Fruit fly (Drosophila melanogaster): ENCODE results near the gene Myo28B1.

Myo28B1 gene

dm6 chr2L:7619234-7619633 lies 46.6 kb upstream of the Myo28B1 start (continued):
- TF ChIP-seq net (GFP tag; optimal IDR thresholded peaks at IDR 0.05) (peak; percentile 16), CG31627 (GFP tag; optimal IDR thresholded peaks at IDR 0.05) (peak; percentile 67), fkh (GFP tag; optimal IDR thresholded peaks at IDR 0.05) (no peak), eg (GFP tag; IDR thresholded peaks at IDR 0.05) (no peak), lz (GFP tag; optimal IDR thresholded peaks at IDR 0.05) (peak; percentile 54), dac (GFP tag; optimal IDR thresholded peaks at IDR 0.05) (no peak), Lpt (GFP tag; optimal IDR thresholded peaks at IDR 0.05) (no peak), Ets96B (tag; optimal IDR thresholded peaks at IDR 0.05) (no peak), CG1621 (tag; optimal IDR thresholded peaks at IDR 0.05) (no peak), Smox (GFP tag; optimal IDR thresholded peaks at IDR 0.05) (peak; percentile 50), ss (GFP tag; optimal IDR thresholded peaks at IDR 0.05) (no peak), CG6276 (GFP tag; optimal IDR thresholded peaks at IDR 0.05) (no peak), CG6808 (GFP tag; optimal IDR thresholded peaks at IDR 0.05) (no peak), CG8119 (GFP tag; IDR thresholded peaks at IDR 0.05) (no peak), CG10669 (GFP tag; optimal IDR thresholded peaks at IDR 0.05) (no peak), Eip93F (GFP tag; optimal IDR thresholded peaks at IDR 0.05) (peak; percentile 14), CG3919 (GFP tag; optimal IDR thresholded peaks at IDR 0.05) (peak; percentile 70), CG4318 (GFP tag; optimal IDR thresholded peaks at IDR 0.05) (no peak), OdsH (GFP tag; optimal IDR thresholded peaks at IDR 0.05) (peak; percentile 43), Eip75B (GFP tag; optimal IDR thresholded peaks at IDR 0.05) (peak; percentile 55), salr (GFP tag; optimal IDR thresholded peaks at IDR 0.05) (no peak), CG8319 (GFP tag; optimal IDR thresholded peaks at IDR 0.05) (peak; percentile 15)

- TF ChIP-seq CG6276 (GFP tag; optimal IDR thresholded peaks at IDR 0.05) (peak; percentile 14), CG8632 (GFP tag; optimal IDR thresholded peaks at IDR 0.05) (no peak), Lpt (GFP tag; optimal IDR thresholded peaks at IDR 0.05) (peak; percentile 7), dac (GFP tag; optimal IDR thresholded peaks at IDR 0.05) (no peak), fd85E (GFP tag; optimal IDR thresholded peaks at IDR 0.05) (no peak), CG32006 (GFP tag; optimal IDR thresholded peaks at IDR 0.05) (peak; percentile 35), Ets96B (tag; optimal IDR thresholded peaks at IDR 0.05) (no peak), Blimp-1 (GFP tag; optimal IDR thresholded peaks at IDR 0.05) (no peak), eg (GFP tag; IDR thresholded peaks at IDR 0.05) (peak; percentile 30; the same call in 1 of the 3 replicates), CG8119 (GFP tag; IDR thresholded peaks at IDR 0.05) (peak; percentile 51; the same call in 1 of the 3 replicates), Hr4 (GFP tag; optimal IDR thresholded peaks at IDR 0.05) (peak; percentile 11), Eip78C (GFP tag) (peak; percentile 34)
These were observed 44.1 kb upstream of the Myo28B1 start for dm6 chr2L:7621706-7622105.

- TF ChIP-seq Eip78C (GFP tag) (peak; percentile 16), svp (GFP tag) (peak; percentile 10), CG10631 (GFP tag; optimal IDR thresholded peaks at IDR 0.05) (no peak)
These were observed 41.6 kb upstream of the Myo28B1 start for dm6 chr2L:7624096-7624843.

- no peak for TF ChIP-seq CG16779 (tag; optimal IDR thresholded peaks at IDR 0.05)
- TF ChIP-seq dsx (GFP tag; optimal IDR thresholded peaks at IDR 0.05; ENCODE audit: poor library complexity, severe bottlenecking), result no peak
- TF ChIP-seq CG11294 (GFP tag; IDR thresholded peaks at IDR 0.05), result 0 out of 2 replicates have a peak, but pooled peaks have one; percentile 20
- TF ChIP-seq CG10669 (GFP tag; optimal IDR thresholded peaks at IDR 0.05), result peak; percentile 18
- TF ChIP-seq Eip93F (GFP tag; optimal IDR thresholded peaks at IDR 0.05), result no peak
- TF ChIP-seq fd85E (GFP tag; optimal IDR thresholded peaks at IDR 0.05), result no peak
- TF ChIP-seq Sox102F (GFP tag; optimal IDR thresholded peaks at IDR 0.05), result no peak
- no peak for TF ChIP-seq Lpt (GFP tag; optimal IDR thresholded peaks at IDR 0.05)
- TF ChIP-seq acj6 (GFP tag; optimal IDR thresholded peaks at IDR 0.05), result peak; percentile 45
- TF ChIP-seq CG3919 (GFP tag; optimal IDR thresholded peaks at IDR 0.05), result peak; percentile 62
- TF ChIP-seq esn (GFP tag; optimal IDR thresholded peaks at IDR 0.05), result no peak
- no peak for TF ChIP-seq CG6276 (GFP tag; optimal IDR thresholded peaks at IDR 0.05)
- no peak for TF ChIP-seq CG6792 (GFP tag; optimal IDR thresholded peaks at IDR 0.05)
- TF ChIP-seq cyc (GFP tag; optimal IDR thresholded peaks at IDR 0.05), result no peak
- TF ChIP-seq spab (GFP tag; optimal IDR thresholded peaks at IDR 0.05), result no peak
- peak; percentile 41; the same call in 1 of the 3 replicates for TF ChIP-seq eg (GFP tag; IDR thresholded peaks at IDR 0.05)
- TF ChIP-seq Smox (GFP tag; optimal IDR thresholded peaks at IDR 0.05), result no peak
- peak; percentile 38 for TF ChIP-seq achi (GFP tag; optimal IDR thresholded peaks at IDR 0.05)
- TF ChIP-seq net (GFP tag; optimal IDR thresholded peaks at IDR 0.05), result no peak
- TF ChIP-seq CG6854 (GFP tag; optimal IDR thresholded peaks at IDR 0.05), result no peak
- no peak for TF ChIP-seq ss (GFP tag; optimal IDR thresholded peaks at IDR 0.05)
- TF ChIP-seq svp (GFP tag), result no peak
- TF ChIP-seq CG11902 (GFP tag; optimal IDR thresholded peaks at IDR 0.05), result no peak
- no peak for TF ChIP-seq lz (GFP tag; optimal IDR thresholded peaks at IDR 0.05)
- no peak for TF ChIP-seq CG31627 (GFP tag; optimal IDR thresholded peaks at IDR 0.05)
- peak; percentile 42 for TF ChIP-seq CG3032 (tag; optimal IDR thresholded peaks at IDR 0.05)
These were observed 38.4 kb upstream of the Myo28B1 start for dm6 chr2L:7627474-7627873.

Data from whole organism, prepupa.